Worm (Caenorhabditis elegans) whole organism, mixed stage, embryonic: ENCODE results near the gene F42A9.6.

ENCODE experiments used
- ces-1 ChIP-seq: fragments of 150-350 bp; optimal IDR thresholded peaks from 2 replicates; lab custom pipeline; 2014; ENCODE audit warnings: missing biosample characterization, missing genetic modification reagents, missing genetic modification characterization
- cnd-1 ChIP-seq: fragments of 200-800 bp; sonication (Bioruptor generic); optimal IDR thresholded peaks from 2 replicates; lab custom pipeline; 2018; ENCODE audit warnings: mild to moderate bottlenecking, missing genetic modification characterization, missing compliant biosample characterization
- elt-3 ChIP-seq: fragments of 150-350 bp; optimal IDR thresholded peaks from 2 replicates; lab custom pipeline; 2014; ENCODE audit warnings: missing biosample characterization, missing genetic modification characterization
- lsy-2 ChIP-seq: fragments of 150-350 bp; optimal IDR thresholded peaks from 2 replicates; lab custom pipeline; 2014; ENCODE audit warnings: missing biosample characterization, missing genetic modification characterization
- nhr-12 ChIP-seq: fragments of 150-350 bp; optimal IDR thresholded peaks from 2 replicates; lab custom pipeline; 2014; ENCODE audit warnings: missing biosample characterization, missing genetic modification characterization
- nhr-76 ChIP-seq: sonication (generic microtip); optimal IDR thresholded peaks from 2 replicates; lab custom pipeline; 2017; ENCODE audit warnings: missing biosample characterization, missing genetic modification characterization
- unc-39 ChIP-seq: fragments of 150-350 bp; optimal IDR thresholded peaks from 2 replicates; lab custom pipeline; 2014; ENCODE audit warnings: missing biosample characterization, missing genetic modification characterization
- unc-62 ChIP-seq: fragments of 150-350 bp; optimal IDR thresholded peaks from 2 replicates; lab custom pipeline; 2014; ENCODE audit warnings: missing biosample characterization, missing genetic modification reagents, missing genetic modification characterization

DNA sequence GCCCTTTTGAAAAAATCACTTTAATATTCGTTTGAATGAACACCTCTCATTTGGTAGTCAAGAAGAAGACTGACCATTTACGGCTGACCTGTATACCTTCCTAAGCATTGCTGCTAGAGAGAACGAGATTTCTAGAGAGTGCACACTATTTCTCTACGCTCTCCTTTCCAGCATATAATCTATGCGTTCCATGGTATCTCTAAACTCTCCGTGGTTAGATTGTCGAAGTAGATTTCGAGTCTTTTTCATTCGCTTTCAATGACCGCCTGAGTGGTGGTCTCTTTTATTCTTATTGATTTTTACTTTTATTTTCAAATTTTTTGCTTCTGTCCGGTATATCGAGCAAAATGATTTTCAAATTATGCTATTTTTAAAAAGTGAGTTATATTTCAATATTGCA lies 11.5 kb upstream of the F42A9.6 start:
- TF ChIP-seq elt-3 (tag; lab: Kevin White, UChicago) (no peak), lsy-2 (no peak), unc-62 (GFP tag; lab: Kevin White, UChicago) (no peak), nhr-12 (tag; lab: Kevin White, UChicago) (no peak), nhr-76 (tag; lab: Kevin White, UChicago) (no peak), ces-1 (GFP tag; lab: Kevin White, UChicago) (peak; percentile 59), unc-39 (no peak), cnd-1 (tag; lab: Kevin White, UChicago) (no peak)
